Worm (Caenorhabditis elegans) whole organism, early embryonic: ENCODE data around the gene F32G8.2.

Experiments
- B0310.2 ChIP-seq: sonication (generic microtip); optimal IDR thresholded peaks from 2 replicates; lab custom pipeline; 2016; ENCODE audit warnings: mild to moderate bottlenecking, missing genetic modification characterization, missing compliant biosample characterization
- F13C5.2 ChIP-seq: sonication (generic microtip); optimal IDR thresholded peaks from 2 replicates; lab custom pipeline; 2017; ENCODE audit warnings: mild to moderate bottlenecking, missing genetic modification characterization, inconsistent platforms, missing compliant biosample characterization
- aly-1 ChIP-seq: sonication (generic microtip); optimal IDR thresholded peaks from 2 replicates; lab custom pipeline; 2016; ENCODE audit warnings: missing genetic modification characterization, missing compliant biosample characterization
- ama-1 ChIP-seq: fragments of 150-350 bp; optimal IDR thresholded peaks from 2 replicates; lab custom pipeline; 2014
- ceh-13 ChIP-seq: fragments of 200-800 bp; sonication (Bioruptor generic); optimal IDR thresholded peaks from 2 replicates; lab custom pipeline; 2018; ENCODE audit warnings: mild to moderate bottlenecking, missing genetic modification characterization, missing compliant biosample characterization
- ceh-36 ChIP-seq: sonication (generic microtip); optimal IDR thresholded peaks from 2 replicates; lab custom pipeline; 2016; ENCODE audit warnings: missing genetic modification characterization, inconsistent platforms, missing compliant biosample characterization
- ets-7 ChIP-seq: sonication (generic microtip); optimal IDR thresholded peaks from 2 replicates; lab custom pipeline; 2016; ENCODE audit warnings: missing genotype, missing genetic modification characterization, missing compliant biosample characterization
- flt-1 ChIP-seq: fragments of 200-800 bp; sonication (Bioruptor generic); IDR thresholded peaks from 2 replicates; pipeline ENCODE4 v1.3.6; 2022; ENCODE audit warnings: missing genetic modification characterization, missing compliant biosample characterization
- hmbx-1 ChIP-seq: sonication (generic microtip); optimal IDR thresholded peaks from 2 replicates; lab custom pipeline; 2016; ENCODE audit warnings: mild to moderate bottlenecking, missing genetic modification characterization, missing compliant biosample characterization
- hmg-4 ChIP-seq: fragments of 200-800 bp; sonication (Bioruptor generic); optimal IDR thresholded peaks from 2 replicates; lab custom pipeline; 2018; ENCODE audit warnings: mild to moderate bottlenecking, missing genetic modification characterization, missing compliant biosample characterization
- hnd-1 ChIP-seq: sonication (generic microtip); optimal IDR thresholded peaks from 2 replicates; lab custom pipeline; 2016; ENCODE audit warnings: missing genetic modification characterization, missing compliant biosample characterization
- pes-1 ChIP-seq: fragments of 200-800 bp; sonication (Bioruptor generic); IDR thresholded peaks from 2 replicates; pipeline ENCODE4 v1.3.6; 2022; ENCODE audit warnings: missing genetic modification reagents, missing genetic modification characterization, missing compliant biosample characterization
- scrt-1 ChIP-seq: fragments of 200-800 bp; sonication (Bioruptor generic); IDR thresholded peaks from 2 replicates; pipeline ENCODE4 v1.3.6; 2022; ENCODE audit warnings: missing genetic modification characterization, missing compliant biosample characterization
- sea-1 ChIP-seq: fragments of 200-800 bp; sonication (Bioruptor generic); conservative IDR thresholded peaks from 2 replicates; pipeline ENCODE4 v1.3.6; 2022; ENCODE audit warnings: missing genetic modification characterization, missing compliant biosample characterization
- tbx-11 ChIP-seq: fragments of 200-800 bp; sonication (Bioruptor generic); IDR thresholded peaks from 2 replicates; pipeline ENCODE4 v1.3.6; 2022; ENCODE audit warnings: missing genetic modification characterization, missing compliant biosample characterization
- tbx-37 ChIP-seq: fragments of 200-800 bp; sonication (Bioruptor generic); conservative IDR thresholded peaks from 2 replicates; pipeline ENCODE4 v1.3.6; 2022; ENCODE audit warnings: missing genetic modification reagents, missing genetic modification characterization, missing compliant biosample characterization
- tra-4 ChIP-seq: sonication (generic microtip); optimal IDR thresholded peaks from 2 replicates; lab custom pipeline; 2017; ENCODE audit warnings: missing genetic modification characterization, missing compliant biosample characterization

Gene F32G8.2

ce11 chrV:10581837-10582300 is 32.1 kb downstream of the F32G8.2 start, which contains the start of gene T21C9.6:
T21C9.6 (plus strand) TSS chrV:10581887.
- TF ChIP-seq tbx-11 (GFP tag; lab: Robert Waterston, UW) (no peak), flt-1 (GFP tag; lab: Robert Waterston, UW) (no peak), hnd-1 (tag; lab: Kevin White, UChicago) (no peak), hmbx-1 (tag; lab: Kevin White, UChicago) (no peak), sea-1 (GFP tag; lab: Robert Waterston, UW) (no peak), F13C5.2 (tag; lab: Kevin White, UChicago) (no peak), pes-1 (GFP tag; lab: Robert Waterston, UW) (no peak), ama-1 (lab: Kevin White, UChicago) (no peak)

- TF ChIP-seq pes-1 (GFP tag; lab: Robert Waterston, UW) (no peak), hmg-4 (GFP tag; lab: Kevin White, UChicago) (no peak), aly-1 (tag; lab: Kevin White, UChicago) (no peak), B0310.2 (tag; lab: Kevin White, UChicago) (no peak), ceh-13 (no peak), ama-1 (lab: Kevin White, UChicago) (no peak), scrt-1 (GFP tag; lab: Robert Waterston, UW) (no peak)
Measured at ce11 chrV:10588694-10589093, 38.9 kb downstream of the F32G8.2 start, which contains the start of gene srg-32. srg-32 (minus strand) TSS chrV:10588794.

DNA sequence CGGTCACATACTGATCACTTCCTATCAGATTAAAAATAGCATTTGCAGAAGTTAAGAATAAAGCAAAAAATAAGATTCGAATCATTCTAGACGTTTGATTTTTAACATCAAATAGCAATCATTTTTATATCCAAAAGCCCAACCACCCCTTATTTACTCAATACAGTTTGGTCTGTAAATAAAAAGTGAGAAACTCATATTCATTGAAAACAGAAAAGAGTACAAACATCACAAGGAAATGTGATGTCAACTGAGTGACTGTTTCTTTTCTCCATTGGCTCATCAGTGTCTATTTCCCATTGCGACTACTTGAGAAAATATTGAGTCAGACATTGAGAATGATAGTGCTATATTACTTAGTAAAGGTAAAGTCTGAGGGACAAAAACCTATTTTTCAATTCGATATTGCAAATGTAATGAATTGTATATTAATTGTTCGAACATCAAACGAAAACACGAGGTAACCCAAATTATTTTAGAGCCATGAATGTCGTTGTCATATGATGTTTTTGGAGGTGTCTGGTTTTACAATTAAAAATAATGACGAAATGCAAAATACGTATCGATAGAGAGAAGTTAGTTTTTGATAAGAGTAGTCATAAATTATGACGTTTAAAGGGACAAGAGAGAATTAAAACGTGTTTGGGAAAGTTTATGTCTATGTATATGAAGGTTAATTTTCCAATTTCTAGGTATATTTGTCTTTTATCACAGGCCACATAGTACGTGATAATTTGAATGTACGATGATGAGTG is 40.1 kb downstream of the F32G8.2 start, which contains the start of gene ttr-23:
TSS of gene ttr-23 (minus strand) at position 87 of the 755 bp plus-strand sequence.
- TF ChIP-seq ceh-36 (tag; lab: Kevin White, UChicago) (no peak), ama-1 (lab: Kevin White, UChicago) (no peak), hnd-1 (tag; lab: Kevin White, UChicago) (no peak), F13C5.2 (tag; lab: Kevin White, UChicago) (no peak), tbx-37 (no peak), ets-7 (tag; lab: Kevin White, UChicago) (no peak), tra-4 (tag; lab: Kevin White, UChicago) (no peak), pes-1 (GFP tag; lab: Robert Waterston, UW) (no peak), B0310.2 (tag; lab: Kevin White, UChicago) (no peak), sea-1 (GFP tag; lab: Robert Waterston, UW) (no peak), flt-1 (GFP tag; lab: Robert Waterston, UW) (no peak), hmbx-1 (tag; lab: Kevin White, UChicago) (no peak)

DNA sequence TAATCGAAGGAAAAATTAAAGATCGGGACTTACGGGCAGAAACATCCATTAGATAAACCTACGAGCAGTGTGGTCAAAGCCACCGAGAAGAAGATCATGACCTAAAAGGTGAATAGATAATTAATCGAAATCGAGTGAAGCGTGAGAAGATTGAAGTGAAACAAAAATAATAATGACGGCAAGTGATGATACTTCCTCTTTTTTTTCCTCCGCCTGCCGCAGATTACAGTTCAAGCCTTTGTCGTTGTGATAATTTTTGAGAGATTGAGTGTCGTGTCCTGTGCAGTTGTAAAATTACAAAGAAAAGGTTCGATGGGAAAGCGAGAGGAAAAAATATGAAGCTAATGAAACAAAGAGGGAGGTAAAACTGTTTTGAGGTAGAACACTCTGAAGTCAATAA is 42.7 kb downstream of the F32G8.2 start, which contains the start of gene T21C9.9:
TSS of gene T21C9.9 (minus strand) at position 101 of the 400 bp plus-strand sequence.
- TF ChIP-seq tra-4 (tag; lab: Kevin White, UChicago) (no peak), hmbx-1 (tag; lab: Kevin White, UChicago) (no peak), ama-1 (lab: Kevin White, UChicago) (no peak), ets-7 (tag; lab: Kevin White, UChicago) (no peak), sea-1 (GFP tag; lab: Robert Waterston, UW) (no peak), aly-1 (tag; lab: Kevin White, UChicago) (no peak), ceh-13 (no peak), tbx-11 (GFP tag; lab: Robert Waterston, UW) (no peak), pes-1 (GFP tag; lab: Robert Waterston, UW) (no peak), hmg-4 (GFP tag; lab: Kevin White, UChicago) (no peak), scrt-1 (GFP tag; lab: Robert Waterston, UW) (no peak), B0310.2 (tag; lab: Kevin White, UChicago) (no peak), flt-1 (GFP tag; lab: Robert Waterston, UW) (no peak), hnd-1 (tag; lab: Kevin White, UChicago) (no peak), tbx-37 (no peak), ceh-36 (tag; lab: Kevin White, UChicago) (no peak), F13C5.2 (tag; lab: Kevin White, UChicago) (no peak)

DNA sequence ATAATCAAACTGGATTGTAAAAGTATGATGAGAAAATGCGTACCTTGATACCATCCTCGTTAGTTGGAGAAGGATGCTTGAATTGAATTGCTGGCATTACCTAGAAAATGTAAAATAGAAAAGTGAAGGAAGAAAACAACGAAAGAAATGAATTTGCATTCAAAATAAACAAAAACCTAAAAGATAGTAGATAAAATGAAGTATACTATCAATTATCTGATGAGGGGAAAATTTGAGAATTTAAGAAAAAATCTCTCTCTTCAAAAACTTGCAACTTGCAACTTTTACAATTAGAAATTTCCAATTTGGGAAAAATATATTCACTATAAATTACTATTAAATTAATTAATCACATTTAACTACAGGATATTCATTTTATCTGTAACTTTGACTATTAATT is 45.0 kb downstream of the F32G8.2 start, which contains the start of gene T21C9.11:
TSS of gene T21C9.11 (minus strand) at position 101 of the 400 bp plus-strand sequence.
- TF ChIP-seq ama-1 (lab: Kevin White, UChicago) (no peak), aly-1 (tag; lab: Kevin White, UChicago) (no peak), hmbx-1 (tag; lab: Kevin White, UChicago) (no peak)

DNA sequence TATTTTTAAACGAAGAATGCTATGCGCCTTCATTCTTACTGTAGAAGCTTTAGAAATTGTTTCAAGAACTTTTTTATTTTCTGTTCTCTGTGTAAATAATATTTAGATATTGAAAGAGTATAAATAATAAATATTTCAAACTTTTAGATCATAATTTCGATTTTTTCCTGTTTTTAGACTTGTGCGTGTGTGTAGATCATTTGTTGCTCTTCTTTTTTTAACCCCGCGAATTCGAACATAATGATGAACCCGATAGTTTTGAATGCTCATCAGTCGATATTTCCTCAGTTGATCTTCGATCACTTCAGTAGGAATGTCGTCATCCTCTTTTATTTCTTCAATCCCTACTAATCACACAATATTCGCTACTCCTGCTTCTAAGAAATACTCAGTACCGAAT is 47.4 kb downstream of the F32G8.2 start, which contains the start of gene T21C9.13:
TSS of gene T21C9.13 (plus strand) at position 33 of the 400 bp plus-strand sequence.
- TF ChIP-seq tbx-11 (GFP tag; lab: Robert Waterston, UW) (no peak), flt-1 (GFP tag; lab: Robert Waterston, UW) (no peak), ama-1 (lab: Kevin White, UChicago) (no peak), pes-1 (GFP tag; lab: Robert Waterston, UW) (no peak)

DNA sequence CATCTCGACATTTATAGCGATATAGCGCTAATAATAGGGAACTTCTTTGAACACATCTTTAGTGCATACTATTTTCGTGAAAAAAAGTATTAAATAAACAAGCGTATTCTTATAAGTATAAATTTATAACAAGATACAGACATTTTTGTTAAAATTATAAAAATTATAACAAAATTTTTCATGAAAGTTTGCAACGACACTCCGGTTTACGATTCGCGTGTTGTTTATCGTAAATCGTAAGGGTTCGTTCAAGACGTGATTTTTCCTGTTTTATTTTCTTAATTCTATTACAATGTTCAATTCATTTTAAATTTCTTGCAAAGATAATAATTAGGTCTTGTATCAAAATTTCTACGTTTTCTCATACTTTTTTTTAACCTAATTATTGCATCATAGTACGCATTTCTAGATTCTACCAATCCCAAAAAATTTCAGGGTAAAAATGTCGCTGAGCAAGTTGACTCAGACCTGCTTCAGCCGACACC is 48.9 kb downstream of the F32G8.2 start, which contains the start of gene scpl-4:
TSS of gene scpl-4 (plus strand) at position 435 of the 485 bp plus-strand sequence.
- TF ChIP-seq ceh-36 (tag; lab: Kevin White, UChicago) (no peak), ets-7 (tag; lab: Kevin White, UChicago) (no peak), tbx-11 (GFP tag; lab: Robert Waterston, UW) (no peak), tra-4 (tag; lab: Kevin White, UChicago) (no peak), aly-1 (tag; lab: Kevin White, UChicago) (no peak), flt-1 (GFP tag; lab: Robert Waterston, UW) (no peak), sea-1 (GFP tag; lab: Robert Waterston, UW) (no peak), B0310.2 (tag; lab: Kevin White, UChicago) (no peak), F13C5.2 (tag; lab: Kevin White, UChicago) (no peak), hmbx-1 (tag; lab: Kevin White, UChicago) (no peak), tbx-37 (no peak), ama-1 (lab: Kevin White, UChicago) (no peak), scrt-1 (GFP tag; lab: Robert Waterston, UW) (no peak), ceh-13 (no peak), hmg-4 (GFP tag; lab: Kevin White, UChicago) (no peak)
